Worm (Caenorhabditis elegans) whole organism, L1 larva: ENCODE results near the gene mtm-5.
A peak's percentile ranks its signal among the peaks of the same experiment; 100 is the strongest.

Experiments used
- lin-15B ChIP-seq: fragments of 150-350 bp; sonication (generic microtip); optimal IDR thresholded peaks from 3 replicates; lab custom pipeline; 2014; ENCODE audit warnings: missing biosample characterization, missing genetic modification characterization
- rnt-1 ChIP-seq: sonication (generic microtip); optimal IDR thresholded peaks from 2 replicates; lab custom pipeline; 2016; ENCODE audit warnings: mild to moderate bottlenecking, missing genetic modification characterization, moderate library complexity, missing compliant biosample characterization

mtm-5 gene

ce11 chrX:5188977-5189376 is 54.2 kb downstream of the mtm-5 start, which contains the start of gene zig-6:
zig-6 (minus strand) TSS chrX:5189077.
- peak; percentile 39 for TF ChIP-seq rnt-1 (tag; lab: Kevin White, UChicago)
- no peak for TF ChIP-seq lin-15B (tag; lab: Kevin White, UChicago)
- TF ChIP-seq, all 84 proteins: peak for 1
